Fruit fly (Drosophila melanogaster) whole organism, embryonic: Measurements from ENCODE around the gene Notum.

Experiments used
- Ada2b ChIP-seq: fragments of 200-800 bp; sonication (Bioruptor generic); IDR thresholded peaks from 2 replicates; pipeline ENCODE4 v1.3.6; 2022; ENCODE audit warnings: missing biosample characterization, missing genetic modification characterization
- CG10147 ChIP-seq: fragments of 200-800 bp; sonication (Bioruptor generic); optimal IDR thresholded peaks from 2 replicates; lab custom pipeline; 2019; ENCODE audit warnings: missing biosample characterization, mild to moderate bottlenecking, missing genetic modification characterization, moderate library complexity
- CG10267 ChIP-seq: fragments of 200-800 bp; sonication (Bioruptor generic); optimal IDR thresholded peaks from 2 replicates; lab custom pipeline; 2018; ENCODE audit warnings: missing biosample characterization, mild to moderate bottlenecking, missing genetic modification characterization, moderate library complexity
- CG10462 ChIP-seq: fragments of 200-800 bp; sonication (Bioruptor generic); optimal IDR thresholded peaks from 2 replicates; lab custom pipeline; 2016; ENCODE audit warnings: missing biosample characterization, missing genetic modification characterization
- CG13287 ChIP-seq: fragments of 200-800 bp; sonication (Bioruptor generic); IDR thresholded peaks from 2 replicates; pipeline ENCODE4 v1.3.6; 2022; ENCODE audit warnings: missing biosample characterization, missing genetic modification characterization; ENCODE audit not compliant: partially characterized antibody
- CG13894 ChIP-seq: fragments of 200-800 bp; sonication (Bioruptor generic); optimal IDR thresholded peaks from 3 replicates; lab custom pipeline; 2018; ENCODE audit warnings: missing biosample characterization, mild to moderate bottlenecking, missing genetic modification characterization, moderate library complexity
- CG15514 ChIP-seq: fragments of 200-800 bp; sonication (Bioruptor generic); optimal IDR thresholded peaks from 3 replicates; lab custom pipeline; 2017; ENCODE audit warnings: missing biosample characterization, missing genetic modification characterization, mild to moderate bottlenecking, moderate library complexity, missing genetic modification reagents
- CG2120 ChIP-seq: fragments of 200-800 bp; sonication (Bioruptor generic); optimal IDR thresholded peaks from 3 replicates; lab custom pipeline; 2016; ENCODE audit warnings: missing biosample characterization, missing genetic modification characterization
- CG2202 ChIP-seq: fragments of 200-800 bp; sonication (Bioruptor generic); optimal IDR thresholded peaks from 2 replicates; lab custom pipeline; 2018; ENCODE audit warnings: missing biosample characterization, mild to moderate bottlenecking, missing genetic modification characterization
- CG32767 ChIP-seq: fragments of 200-800 bp; sonication (Bioruptor generic); IDR thresholded peaks from 2 replicates; pipeline ENCODE4 v1.3.6; 2022; ENCODE audit warnings: missing biosample characterization, missing genetic modification characterization
- CG3726 ChIP-seq: fragments of 200-800 bp; sonication (Bioruptor generic); IDR thresholded peaks from 3 replicates; pipeline ENCODE4, ENCODE4 v1.3.6; 2022; ENCODE audit warnings: missing biosample characterization, missing genetic modification characterization
- CG4328 ChIP-seq: fragments of 200-800 bp; sonication (Bioruptor generic); optimal IDR thresholded peaks from 3 replicates; lab custom pipeline; 2017; ENCODE audit warnings: missing biosample characterization, missing genetic modification reagents, missing genetic modification characterization
- CG43689 ChIP-seq: fragments of 200-800 bp; sonication (Bioruptor generic); IDR thresholded peaks from 2 replicates; pipeline ENCODE4 v1.3.6; 2022; ENCODE audit warnings: missing biosample characterization, missing genetic modification characterization
- CG5953 ChIP-seq: fragments of 200-800 bp; sonication (Bioruptor generic); IDR thresholded peaks from 2 replicates; pipeline ENCODE4 v1.3.6; 2022; ENCODE audit warnings: missing biosample characterization, missing genetic modification characterization
- CG7839 ChIP-seq: fragments of 200-800 bp; sonication (Bioruptor generic); optimal IDR thresholded peaks from 3 replicates; lab custom pipeline; 2018; ENCODE audit warnings: missing biosample characterization, mild to moderate bottlenecking, missing genetic modification characterization, moderate library complexity
- CG8281 ChIP-seq: fragments of 200-800 bp; sonication (Bioruptor generic); optimal IDR thresholded peaks from 2 replicates; lab custom pipeline; 2018; ENCODE audit warnings: missing biosample characterization, mild to moderate bottlenecking, missing genetic modification characterization, moderate library complexity
- CG9215 ChIP-seq: fragments of 200-800 bp; sonication (Bioruptor generic); IDR thresholded peaks from 2 replicates; pipeline ENCODE4 v1.3.6; 2022; ENCODE audit warnings: missing biosample characterization, missing genetic modification characterization
- Chrac-16 ChIP-seq: fragments of 200-800 bp; sonication (Bioruptor generic); optimal IDR thresholded peaks from 3 replicates; lab custom pipeline; 2016; ENCODE audit warnings: missing biosample characterization, missing genetic modification characterization
- Dek ChIP-seq: fragments of 200-800 bp; sonication (Bioruptor generic); optimal IDR thresholded peaks from 3 replicates; lab custom pipeline; 2019; ENCODE audit warnings: missing biosample characterization, mild to moderate bottlenecking, missing genetic modification characterization, moderate library complexity
- E2f1 ChIP-seq: fragments of 200-800 bp; sonication (Bioruptor generic); IDR thresholded peaks from 2 replicates; pipeline ENCODE4 v1.3.6; 2022; ENCODE audit warnings: missing biosample characterization, missing genetic modification characterization
- Fer3 ChIP-seq: fragments of 200-800 bp; sonication (Bioruptor generic); optimal IDR thresholded peaks from 2 replicates; lab custom pipeline; 2018; ENCODE audit warnings: missing biosample characterization, mild to moderate bottlenecking, missing genetic modification characterization, moderate library complexity
- HHEX ChIP-seq: fragments of 200-800 bp; sonication (Bioruptor generic); optimal IDR thresholded peaks from 3 replicates; lab custom pipeline; 2017; ENCODE audit warnings: missing biosample characterization, mild to moderate bottlenecking, missing genetic modification characterization, missing genetic modification reagents
- HLH3B ChIP-seq: fragments of 200-800 bp; sonication (Bioruptor generic); IDR thresholded peaks from 2 replicates; pipeline ENCODE4 v1.3.6; 2022; ENCODE audit warnings: missing biosample characterization, missing genetic modification characterization
- Jarid2 ChIP-seq: fragments of 200-800 bp; sonication (Bioruptor generic); optimal IDR thresholded peaks from 3 replicates; lab custom pipeline; 2017; ENCODE audit warnings: mild to moderate bottlenecking, missing biosample characterization, missing genetic modification reagents, missing genetic modification characterization
- MESR4 ChIP-seq: fragments of 200-800 bp; sonication (Bioruptor generic); optimal IDR thresholded peaks from 2 replicates; lab custom pipeline; 2018; ENCODE audit warnings: missing biosample characterization, mild to moderate bottlenecking, missing genetic modification characterization, moderate library complexity
- Ptx1 ChIP-seq: fragments of 200-800 bp; sonication (Bioruptor generic); IDR thresholded peaks from 2 replicates; pipeline ENCODE4 v1.3.6; 2022; ENCODE audit warnings: missing biosample characterization, missing genetic modification characterization
- Trl ChIP-seq, 3 experiments: fragments of >200 bp in 2 of 3; fragments of 200-800 bp in 1 of 3; sonication (Bioruptor generic) in 1 of 3; optimal IDR thresholded peaks; 2 replicates in 1 of 3; 3 replicates in 2 of 3; lab custom pipeline; 2016 to 2017; ENCODE audit warnings: missing biosample characterization in 1 of 3, missing genetic modification characterization in 1 of 3
- YL-1 ChIP-seq: fragments of 200-800 bp; sonication (Bioruptor generic); optimal IDR thresholded peaks from 3 replicates; lab custom pipeline; 2017; ENCODE audit warnings: missing biosample characterization, mild to moderate bottlenecking, missing genetic modification characterization
- chm ChIP-seq: fragments of 200-800 bp; sonication (Bioruptor generic); IDR thresholded peaks from 2 replicates; pipeline ENCODE4 v1.3.6; 2022; ENCODE audit warnings: missing biosample characterization, missing genetic modification characterization
- crc ChIP-seq: fragments of 200-800 bp; sonication (Bioruptor generic); optimal IDR thresholded peaks from 2 replicates; lab custom pipeline; 2016; ENCODE audit warnings: missing biosample characterization, missing genetic modification characterization
- cwo ChIP-seq: fragments of 200-800 bp; sonication (Bioruptor generic); optimal IDR thresholded peaks from 3 replicates; lab custom pipeline; 2017; ENCODE audit warnings: missing biosample characterization, missing genetic modification characterization, mild to moderate bottlenecking, moderate library complexity, missing genetic modification reagents
- dmrt99B ChIP-seq: fragments of 200-800 bp; sonication (Bioruptor generic); optimal IDR thresholded peaks from 2 replicates; lab custom pipeline; 2018; ENCODE audit warnings: missing biosample characterization, mild to moderate bottlenecking, missing genetic modification characterization, moderate library complexity
- ewg ChIP-seq: fragments of 200-800 bp; sonication (Bioruptor generic); optimal IDR thresholded peaks from 3 replicates; lab custom pipeline; 2017; ENCODE audit warnings: mild to moderate bottlenecking, missing biosample characterization, missing genetic modification reagents, missing genetic modification characterization
- gcm2 ChIP-seq: fragments of 200-800 bp; sonication (Bioruptor generic); optimal IDR thresholded peaks from 2 replicates; lab custom pipeline; 2016; ENCODE audit warnings: missing biosample characterization, missing genetic modification characterization
- ken ChIP-seq: fragments of 200-800 bp; sonication (Bioruptor generic); IDR thresholded peaks from 3 replicates; pipeline ENCODE4 v1.3.6; 2022; ENCODE audit warnings: missing biosample characterization, missing genetic modification characterization
- pan ChIP-seq, 4 experiments: fragments of >200 bp in 3 of 4; fragments of 200-800 bp in 1 of 4; sonication (Bioruptor generic) in 1 of 4; optimal IDR thresholded peaks in 3 of 4; IDR thresholded peaks in 1 of 4; 2 replicates each; pipeline versions ENCODE4 v1.3.6 to Lab custom; 2017 to 2022; ENCODE audit warnings: missing biosample characterization in 2 of 4, missing genetic modification characterization in 2 of 4, mixed read lengths in 1 of 4
- pb ChIP-seq: fragments of 200-800 bp; sonication (Bioruptor generic); optimal IDR thresholded peaks from 3 replicates; lab custom pipeline; 2016; ENCODE audit warnings: missing biosample characterization, missing genetic modification characterization
- pnt ChIP-seq: fragments of 200-800 bp; sonication (Bioruptor generic); optimal IDR thresholded peaks from 3 replicates; lab custom pipeline; 2016; ENCODE audit warnings: missing biosample characterization, missing genetic modification characterization
- prd ChIP-seq, 3 experiments: fragments of >200 bp in 2 of 3; fragments of 200-800 bp in 1 of 3; sonication (Bioruptor generic) in 1 of 3; optimal IDR thresholded peaks in 2 of 3; IDR thresholded peaks in 1 of 3; 2 replicates in 2 of 3; 3 replicates in 1 of 3; pipeline versions ENCODE4 v1.3.6 to Lab custom; 2017 to 2022; ENCODE audit warnings: missing biosample characterization in 1 of 3, missing genetic modification characterization in 1 of 3
- sens ChIP-seq: fragments of 200-800 bp; sonication (Bioruptor generic); peaks from one replicate; lab custom pipeline; 2016; ENCODE audit warnings: missing biosample characterization, missing genetic modification characterization
- sens-2 ChIP-seq: fragments of 200-800 bp; sonication (Bioruptor generic); IDR thresholded peaks from 2 replicates; pipeline ENCODE4 v1.3.6; 2022; ENCODE audit warnings: missing biosample characterization, missing genetic modification characterization
- sisA ChIP-seq: fragments of 200-800 bp; sonication (Bioruptor generic); IDR thresholded peaks from 2 replicates; pipeline ENCODE4 v1.3.6; 2022; ENCODE audit warnings: missing biosample characterization, missing genetic modification characterization
- trem ChIP-seq: fragments of 200-800 bp; optimal IDR thresholded peaks from 3 replicates; lab custom pipeline; 2019; ENCODE audit warnings: missing biosample characterization, mild to moderate bottlenecking, missing genetic modification characterization, moderate library complexity
- zf30C ChIP-seq: fragments of 200-800 bp; sonication (Bioruptor generic); optimal IDR thresholded peaks from 3 replicates; lab custom pipeline; 2018; ENCODE audit warnings: missing biosample characterization, mild to moderate bottlenecking, missing genetic modification characterization

Gene Notum

dm6 chr3L:16002116-16002716, 21.1 kb upstream of the Notum start (continued):
- TF ChIP-seq dmrt99B (peak; percentile 5), Trl (optimal IDR thresholded peaks at IDR 0.05; lab: Kevin White, UChicago) (peak in 1 of 2 experiments; percentile 18), Trl (GFP tag; optimal IDR thresholded peaks at IDR 0.05; lab: Kevin White, UChicago) (no peak), sens (GFP tag; lab: Kevin White, UChicago) (peak; percentile 77), CG7839 (peak; percentile 6), CG8281 (tag; lab: Kevin White, UChicago) (peak; percentile 98), CG13894 (tag; lab: Kevin White, UChicago) (peak; percentile 4), CG43689 (GFP tag; lab: Robert Waterston, UW) (no peak), crc (peak; percentile 5), CG2202 (tag; lab: Kevin White, UChicago) (no peak)

dm6 chr3L:16004401-16005237, 18.7 kb upstream of the Notum start, which contains the start of the genes hzg and mRpS31:
Gene hzg (minus strand): TSS chr3L:16004736.
Gene mRpS31 (plus strand): TSS chr3L:16005193.
- TF ChIP-seq Ptx1 (peak; percentile 70), cwo (GFP tag; lab: Kevin White, UChicago) (no peak), CG13287 (peak; percentile 15; the same call in 1 of the 2 replicates), HHEX (GFP tag; lab: Kevin White, UChicago) (no peak), prd (optimal IDR thresholded peaks at IDR 0.05; lab: Kevin White, UChicago) (no peak), prd (GFP tag; IDR thresholded peaks at IDR 0.05; lab: Robert Waterston, UW) (peak; percentile 43; the same call in 2 of the 3 replicates), YL-1 (peak; percentile 35), CG15514 (GFP tag; lab: Kevin White, UChicago) (peak; percentile 41), CG10462 (GFP tag; lab: Kevin White, UChicago) (peak; percentile 32), Jarid2 (peak; percentile 74), CG8281 (tag; lab: Kevin White, UChicago) (no peak), Dek (tag; lab: Kevin White, UChicago) (peak; percentile 23), pan (optimal IDR thresholded peaks at IDR 0.05; lab: Kevin White, UChicago) (no peak), pan (GFP tag; optimal IDR thresholded peaks at IDR 0.05 in 1 of 2, IDR thresholded peaks at IDR 0.05 in 1 of 2) (peak in 1 of 2 experiments; percentile 24), MESR4 (GFP tag; lab: Kevin White, UChicago) (peak; percentile 63), E2f1 (GFP tag; lab: Robert Waterston, UW) (no peak), CG43689 (GFP tag; lab: Robert Waterston, UW) (no peak), CG2120 (GFP tag; lab: Kevin White, UChicago) (peak; percentile 80), HLH3B (GFP tag; lab: Robert Waterston, UW) (no peak), Chrac-16 (GFP tag; lab: Kevin White, UChicago) (peak; percentile 60), trem (tag; lab: Kevin White, UChicago) (peak; percentile 99), Ada2b (GFP tag; lab: Robert Waterston, UW) (peak; percentile 33), chm (GFP tag; lab: Robert Waterston, UW) (peak; percentile 8; the same call in 1 of the 2 replicates), gcm2 (GFP tag; lab: Kevin White, UChicago) (no peak), CG4328 (GFP tag; lab: Kevin White, UChicago) (no peak), pb (GFP tag; lab: Kevin White, UChicago) (peak; percentile 12), CG5953 (GFP tag; lab: Robert Waterston, UW) (no peak), sens-2 (GFP tag; lab: Robert Waterston, UW) (no peak), CG10147 (GFP tag; lab: Kevin White, UChicago) (peak; percentile 65), zf30C (GFP tag; lab: Kevin White, UChicago) (peak; percentile 5), ken (GFP tag; lab: Robert Waterston, UW) (0 out of 3 replicates have a peak, but pooled peaks have one; percentile 37), pnt (peak; percentile 30), CG32767 (GFP tag; lab: Robert Waterston, UW) (no peak), CG9215 (GFP tag; lab: Robert Waterston, UW) (peak; percentile 57), Fer3 (peak; percentile 64), CG10267 (tag; lab: Kevin White, UChicago) (peak; percentile 67), ewg (GFP tag; lab: Kevin White, UChicago) (no peak), sisA (GFP tag; lab: Robert Waterston, UW) (peak; percentile 17; the same call in 1 of the 2 replicates), CG3726 (GFP tag; lab: Robert Waterston, UW) (no peak)
